Worm (Caenorhabditis elegans) whole organism, L1 larva: ENCODE measurements around the gene cpr-2.

Experiments
- C34B4.2 ChIP-seq: sonication (generic microtip); optimal IDR thresholded peaks from 2 replicates; lab custom pipeline; 2017; ENCODE audit warnings: mild to moderate bottlenecking, missing genetic modification characterization, missing compliant biosample characterization
- F16B12.6 ChIP-seq: fragments of 150-350 bp; optimal IDR thresholded peaks from 2 replicates; lab custom pipeline; 2014; ENCODE audit warnings: missing biosample characterization, missing genetic modification characterization
- aha-1 ChIP-seq: fragments of 150-350 bp; optimal IDR thresholded peaks from 2 replicates; lab custom pipeline; 2014; ENCODE audit warnings: missing biosample characterization, missing genetic modification characterization
- ceh-63 ChIP-seq: fragments of 200-800 bp; sonication (Bioruptor generic); optimal IDR thresholded peaks from 2 replicates; lab custom pipeline; 2018; ENCODE audit warnings: mild to moderate bottlenecking, missing genetic modification characterization, missing compliant biosample characterization
- ceh-8 ChIP-seq: fragments of 200-800 bp; sonication (Bioruptor generic); optimal IDR thresholded peaks from 2 replicates; lab custom pipeline; 2018; ENCODE audit warnings: mild to moderate bottlenecking, missing genetic modification characterization, moderate library complexity, missing compliant biosample characterization
- ceh-82 ChIP-seq, 3 experiments: fragments of 150-350 bp in 1 of 3; sonication (generic microtip) in 2 of 3; optimal IDR thresholded peaks; 2 replicates each; lab custom pipeline; 2014 to 2017; ENCODE audit warnings: missing biosample characterization in 3 of 3, missing genetic modification characterization in 3 of 3
- ceh-88 ChIP-seq: fragments of 200-800 bp; sonication (Bioruptor generic); IDR thresholded peaks from 2 replicates; pipeline ENCODE4 v1.3.6; 2022; ENCODE audit warnings: missing genetic modification characterization, missing compliant biosample characterization
- ceh-90 ChIP-seq: sonication (generic microtip); optimal IDR thresholded peaks from 2 replicates; lab custom pipeline; 2016; ENCODE audit warnings: missing genetic modification characterization, missing compliant biosample characterization
- dsc-1 ChIP-seq: sonication (generic microtip); optimal IDR thresholded peaks from 2 replicates; lab custom pipeline; 2016; ENCODE audit warnings: mild to moderate bottlenecking, missing genetic modification characterization, missing compliant biosample characterization
- efl-1 ChIP-seq, 4 experiments: fragments of 150-350 bp; optimal IDR thresholded peaks in 3 of 4; peaks in 1 of 4; 1 replicate in 1 of 4; 2 replicates in 3 of 4; lab custom pipeline; 2014; ENCODE audit warnings: missing biosample characterization in 2 of 4, missing genetic modification characterization in 2 of 4, missing genetic modification reagents in 2 of 4
- efl-3 ChIP-seq: fragments of 200-800 bp; sonication (Bioruptor generic); optimal IDR thresholded peaks from 2 replicates; lab custom pipeline; 2018; ENCODE audit warnings: mild to moderate bottlenecking, missing genetic modification characterization, missing compliant biosample characterization
- egl-13 ChIP-seq: sonication (generic microtip); optimal IDR thresholded peaks from 2 replicates; lab custom pipeline; 2016; ENCODE audit warnings: missing genotype, missing genetic modification reagents, missing genetic modification characterization, missing compliant biosample characterization
- egl-27 ChIP-seq, 2 experiments: fragments of 150-350 bp in 1 of 2; sonication (generic microtip); optimal IDR thresholded peaks; 3 replicates each; lab custom pipeline; 2017 to 2018; ENCODE audit warnings: missing biosample characterization in 2 of 2, missing genetic modification characterization in 2 of 2, missing genetic modification reagents in 2 of 2
- elt-2 ChIP-seq: sonication (generic microtip); optimal IDR thresholded peaks from 2 replicates; lab custom pipeline; 2016; ENCODE audit warnings: missing genetic modification characterization, mild to moderate bottlenecking, inconsistent platforms, missing compliant biosample characterization, missing genetic modification reagents
- elt-3 ChIP-seq, 6 experiments: fragments of 150-350 bp in 1 of 6; sonication (generic microtip); optimal IDR thresholded peaks; 2 replicates each; lab custom pipeline; 2017 to 2018; ENCODE audit warnings: missing biosample characterization in 6 of 6, missing genetic modification characterization in 6 of 6, inconsistent platforms in 1 of 6
- ets-5 ChIP-seq: fragments of 200-800 bp; sonication (Bioruptor generic); IDR thresholded peaks from 2 replicates; pipeline ENCODE4 v1.3.6; 2022; ENCODE audit warnings: missing genetic modification characterization, missing compliant biosample characterization
- fos-1 ChIP-seq: fragments of 150-350 bp; optimal IDR thresholded peaks from 2 replicates; lab custom pipeline; 2014; ENCODE audit warnings: missing biosample characterization, missing genetic modification characterization
- grh-1 ChIP-seq: fragments of 200-800 bp; sonication (Bioruptor generic); IDR thresholded peaks from 2 replicates; pipeline ENCODE4 v1.3.6; 2022; ENCODE audit warnings: missing genetic modification reagents, missing genetic modification characterization, missing compliant biosample characterization
- hlh-4 ChIP-seq: sonication (generic microtip); optimal IDR thresholded peaks from 2 replicates; lab custom pipeline; 2016; ENCODE audit warnings: mild to moderate bottlenecking, missing genetic modification characterization, missing compliant biosample characterization
- hpl-2 ChIP-seq: fragments of 150-350 bp; optimal IDR thresholded peaks from 2 replicates; lab custom pipeline; 2014; ENCODE audit warnings: missing biosample characterization, missing genetic modification reagents, missing genetic modification characterization
- isw-1 ChIP-seq: fragments of 200-800 bp; sonication (Bioruptor generic); IDR thresholded peaks from 2 replicates; pipeline ENCODE4 v1.3.6; 2022; ENCODE audit warnings: missing genetic modification characterization, missing compliant biosample characterization
- jun-1 ChIP-seq: fragments of 150-350 bp; optimal IDR thresholded peaks from 2 replicates; lab custom pipeline; 2014; ENCODE audit warnings: missing biosample characterization, missing genetic modification reagents, missing genetic modification characterization
- lin-13 ChIP-seq: fragments of 150-350 bp; optimal IDR thresholded peaks from 2 replicates; lab custom pipeline; 2014; ENCODE audit warnings: missing biosample characterization, missing genetic modification reagents, missing genetic modification characterization
- lin-35 ChIP-seq, 2 experiments: fragments of 150-350 bp; optimal IDR thresholded peaks; 2 replicates each; lab custom pipeline; 2014; ENCODE audit warnings: missing biosample characterization in 2 of 2, missing genetic modification characterization in 2 of 2, missing genetic modification reagents in 2 of 2
- lin-39 ChIP-seq: fragments of 150-350 bp; optimal IDR thresholded peaks from 2 replicates; lab custom pipeline; 2014; ENCODE audit warnings: missing biosample characterization, missing genetic modification reagents, missing genetic modification characterization
- mab-9 ChIP-seq: fragments of 200-800 bp; sonication (Bioruptor generic); IDR thresholded peaks from 2 replicates; pipeline ENCODE4 v1.3.6; 2022; ENCODE audit warnings: missing genetic modification reagents, missing genetic modification characterization, missing compliant biosample characterization
- mdl-1 ChIP-seq, 2 experiments: fragments of 150-350 bp; optimal IDR thresholded peaks; 2 replicates each; lab custom pipeline; 2014 to 2017; ENCODE audit warnings: missing biosample characterization in 2 of 2, missing genetic modification characterization in 2 of 2, inconsistent platforms in 1 of 2
- mep-1 ChIP-seq: fragments of 150-350 bp; optimal IDR thresholded peaks from 2 replicates; lab custom pipeline; 2014; ENCODE audit warnings: missing biosample characterization, missing genetic modification characterization
- nhr-12 ChIP-seq: sonication (generic microtip); optimal IDR thresholded peaks from 2 replicates; lab custom pipeline; 2017; ENCODE audit warnings: missing biosample characterization, missing genetic modification characterization
- nhr-19 ChIP-seq: fragments of 200-800 bp; sonication (Bioruptor generic); conservative IDR thresholded peaks from 2 replicates; pipeline ENCODE4 v1.3.6; 2022; ENCODE audit warnings: missing genetic modification characterization, missing compliant biosample characterization
- nhr-237 ChIP-seq: fragments of 150-350 bp; optimal IDR thresholded peaks from 2 replicates; lab custom pipeline; 2014; ENCODE audit warnings: missing biosample characterization, missing genetic modification characterization
- nhr-28 ChIP-seq: fragments of 150-350 bp; optimal IDR thresholded peaks from 2 replicates; lab custom pipeline; 2014; ENCODE audit warnings: missing biosample characterization, missing genetic modification characterization
- nhr-84 ChIP-seq: sonication (generic microtip); optimal IDR thresholded peaks from 2 replicates; lab custom pipeline; 2017; ENCODE audit warnings: missing biosample characterization, missing genetic modification characterization
- pqm-1 ChIP-seq: sonication (generic microtip); optimal IDR thresholded peaks from 3 replicates; lab custom pipeline; 2017; ENCODE audit warnings: missing biosample characterization, missing genetic modification characterization
- skn-1 ChIP-seq: fragments of 150-350 bp; optimal IDR thresholded peaks from 2 replicates; lab custom pipeline; 2014; ENCODE audit warnings: missing biosample characterization, missing genetic modification characterization
- snu-23 ChIP-seq: sonication (generic microtip); optimal IDR thresholded peaks from 2 replicates; lab custom pipeline; 2016; ENCODE audit warnings: missing genetic modification characterization, missing compliant biosample characterization
- sox-4 ChIP-seq: sonication (generic microtip); optimal IDR thresholded peaks from 2 replicates; lab custom pipeline; 2016; ENCODE audit warnings: missing genetic modification characterization, missing compliant biosample characterization
- sptf-1 ChIP-seq: fragments of 150-350 bp; optimal IDR thresholded peaks from 2 replicates; lab custom pipeline; 2014; ENCODE audit warnings: missing biosample characterization, missing genetic modification characterization
- tbx-2 ChIP-seq: sonication (generic microtip); optimal IDR thresholded peaks from 2 replicates; lab custom pipeline; 2016; ENCODE audit warnings: missing genetic modification characterization, missing compliant biosample characterization
- unc-130 ChIP-seq: fragments of 150-350 bp; optimal IDR thresholded peaks from 2 replicates; lab custom pipeline; 2017; ENCODE audit warnings: missing biosample characterization, missing genetic modification characterization, inconsistent platforms
- unc-62 ChIP-seq: fragments of 150-350 bp; optimal IDR thresholded peaks from 2 replicates; lab custom pipeline; 2014; ENCODE audit warnings: missing biosample characterization, missing genetic modification reagents, missing genetic modification characterization
- unc-86 ChIP-seq: sonication (generic microtip); optimal IDR thresholded peaks from 2 replicates; lab custom pipeline; 2016; ENCODE audit warnings: missing genetic modification characterization, missing compliant biosample characterization
- vab-15 ChIP-seq: sonication (generic microtip); optimal IDR thresholded peaks from 2 replicates; lab custom pipeline; 2017; ENCODE audit warnings: missing genotype, mild to moderate bottlenecking, missing genetic modification characterization, missing compliant biosample characterization
- ztf-11 ChIP-seq, 2 experiments: sonication (generic microtip); optimal IDR thresholded peaks; 2 replicates each; lab custom pipeline; 2016 to 2017; ENCODE audit warnings: missing genetic modification characterization in 2 of 2, missing biosample characterization in 1 of 2, missing compliant biosample characterization in 1 of 2
- ztf-4 ChIP-seq: fragments of 150-350 bp; optimal IDR thresholded peaks from 2 replicates; lab custom pipeline; 2014; ENCODE audit warnings: missing biosample characterization, missing genetic modification characterization

Gene cpr-2

DNA sequence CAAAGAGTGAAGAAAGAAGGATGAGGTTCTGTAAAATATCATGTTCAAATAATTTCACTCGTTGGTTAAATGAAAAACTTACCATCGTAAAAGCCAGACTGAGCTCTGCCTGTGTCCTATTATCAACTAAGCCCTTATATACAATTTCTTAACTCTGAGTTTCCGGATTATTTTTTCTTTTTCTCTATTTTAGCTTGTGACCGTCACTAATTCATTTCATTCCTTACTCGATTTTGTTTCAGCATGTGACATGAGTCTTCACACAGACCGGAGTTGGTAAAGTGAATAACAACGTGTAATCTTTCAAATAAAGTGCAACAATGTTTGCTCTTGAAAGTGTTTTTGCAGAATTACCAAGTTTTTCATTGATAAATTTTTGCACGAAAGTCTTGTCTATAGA lies at the start of gene cpr-2:
Gene cpr-2 (minus strand): TSS at position 101 of the 400 bp plus-strand sequence.
- TF ChIP-seq efl-3 (no peak), ceh-63 (no peak), mdl-1 (tag; optimal IDR thresholded peaks at IDR 0.05; lab: Kevin White, UChicago) (no peak), jun-1 (tag; lab: Kevin White, UChicago) (no peak), nhr-19 (GFP tag; lab: Robert Waterston, UW) (no peak), mab-9 (no peak), ceh-88 (GFP tag; lab: Robert Waterston, UW) (no peak), egl-27 (tag; optimal IDR thresholded peaks at IDR 0.05; lab: Kevin White, UChicago) (no peak), tbx-2 (tag; lab: Kevin White, UChicago) (no peak), aha-1 (no peak), elt-2 (tag; lab: Kevin White, UChicago) (no peak), sox-4 (tag; lab: Kevin White, UChicago) (no peak), C34B4.2 (tag; lab: Kevin White, UChicago) (no peak), unc-86 (tag; lab: Kevin White, UChicago) (no peak), isw-1 (GFP tag; lab: Robert Waterston, UW) (no peak), unc-62 (GFP tag; lab: Kevin White, UChicago) (no peak), grh-1 (GFP tag; lab: Robert Waterston, UW) (no peak), skn-1 (tag; lab: Kevin White, UChicago) (no peak), vab-15 (tag; lab: Kevin White, UChicago) (no peak), nhr-84 (tag; lab: Kevin White, UChicago) (no peak)

DNA sequence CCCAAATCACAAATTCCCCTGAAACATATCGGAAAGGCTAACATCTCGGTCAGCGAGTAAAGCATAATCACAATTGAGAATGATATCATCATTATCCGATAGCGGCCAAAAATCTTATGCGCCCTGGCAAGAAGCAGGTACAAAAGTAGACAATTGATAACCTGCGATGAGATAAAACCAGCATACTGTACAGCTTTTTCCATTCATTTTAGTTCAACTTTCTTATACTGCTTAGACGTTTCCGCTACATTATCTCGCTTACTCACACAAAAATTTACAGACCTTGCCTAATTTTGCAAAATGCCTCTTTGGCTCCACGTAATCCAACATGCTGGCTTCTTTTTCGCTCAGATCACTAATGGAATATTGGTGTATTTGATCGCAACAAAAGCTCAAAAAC lies 49.1 kb upstream of the cpr-2 start, which contains the start of gene str-150:
Gene str-150 (plus strand): TSS at position 301 of the 400 bp plus-strand sequence.
- TF ChIP-seq elt-2 (tag; lab: Kevin White, UChicago) (no peak), lin-13 (no peak), pqm-1 (tag; lab: Kevin White, UChicago) (no peak), dsc-1 (tag; lab: Kevin White, UChicago) (no peak), lin-35 (GFP tag; optimal IDR thresholded peaks at IDR 0.05; lab: Kevin White, UChicago) (no peak), ceh-8 (no peak), vab-15 (tag; lab: Kevin White, UChicago) (no peak), ceh-82 (tag; optimal IDR thresholded peaks at IDR 0.05; lab: Kevin White, UChicago) (no peak), lin-39 (tag; lab: Kevin White, UChicago) (no peak), unc-130 (tag; lab: Kevin White, UChicago) (no peak), nhr-237 (tag; lab: Kevin White, UChicago) (no peak), snu-23 (GFP tag; lab: Kevin White, UChicago) (no peak), ceh-90 (tag; lab: Kevin White, UChicago) (no peak), mep-1 (tag; lab: Kevin White, UChicago) (no peak), hpl-2 (GFP tag; lab: Kevin White, UChicago) (no peak), mab-9 (no peak), egl-13 (tag; lab: Kevin White, UChicago) (no peak), ceh-88 (GFP tag; lab: Robert Waterston, UW) (no peak)
- TF ChIP-seq, all 84 proteins: peak for 0

DNA sequence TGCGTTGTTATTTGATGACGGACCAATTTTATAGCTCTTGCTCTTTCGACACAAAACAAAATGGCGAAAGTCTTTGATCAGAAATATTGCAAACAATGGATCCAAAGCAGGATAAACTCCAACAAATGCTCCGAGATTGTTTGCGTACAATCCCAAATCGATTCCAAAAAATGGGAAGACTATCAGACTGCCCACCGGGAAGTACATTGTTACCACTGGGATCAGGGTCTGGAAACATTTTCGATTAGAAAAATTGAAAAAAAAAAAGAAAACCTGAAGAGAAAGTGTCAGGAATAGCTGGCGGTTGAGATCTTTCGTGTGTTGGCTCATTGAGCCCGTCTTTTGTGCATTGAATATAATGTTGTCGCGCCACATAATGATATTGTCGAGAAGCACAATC lies 47.2 kb upstream of the cpr-2 start:
- TF ChIP-seq hlh-4 (no peak), efl-1 (optimal IDR thresholded peaks at IDR 0.05; lab: Kevin White, UChicago) (no peak), efl-1 (GFP tag; optimal IDR thresholded peaks at IDR 0.05 in 1 of 2; lab: Kevin White, UChicago) (peak in 1 of 2 experiments; percentile 93)

DNA sequence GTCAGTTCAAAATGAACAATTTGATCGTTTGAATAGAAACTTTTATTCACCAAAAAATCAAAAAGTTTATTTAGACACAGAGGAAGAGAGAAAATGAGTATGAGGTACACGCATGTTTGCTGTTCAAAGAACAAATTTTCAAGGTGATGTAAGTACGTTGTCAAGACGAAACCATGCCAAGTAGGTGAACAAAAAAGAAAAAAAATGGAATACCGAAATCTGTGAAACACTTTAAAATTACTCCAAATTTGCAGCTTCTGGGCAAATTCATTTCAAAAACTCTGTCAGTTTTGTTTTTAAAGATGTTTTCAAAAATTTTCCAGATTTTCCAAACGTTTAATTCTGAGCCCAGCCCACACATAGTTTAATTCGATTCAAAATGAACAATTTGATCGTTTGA lies 46.5 kb upstream of the cpr-2 start, which contains the start of gene nhr-271:
Gene nhr-271 (minus strand): TSS at position 101 of the 400 bp plus-strand sequence.
- TF ChIP-seq elt-3 (tag; optimal IDR thresholded peaks at IDR 0.05; lab: Kevin White, UChicago) (no peak), sptf-1 (tag; lab: Kevin White, UChicago) (no peak), fos-1 (no peak), ztf-11 (tag; optimal IDR thresholded peaks at IDR 0.05; lab: Kevin White, UChicago) (no peak), mdl-1 (tag; optimal IDR thresholded peaks at IDR 0.05; lab: Kevin White, UChicago) (no peak), ets-5 (no peak), nhr-28 (tag; lab: Kevin White, UChicago) (no peak), nhr-12 (no peak), unc-130 (tag; lab: Kevin White, UChicago) (no peak), mab-9 (no peak), lin-39 (tag; lab: Kevin White, UChicago) (no peak), ztf-4 (tag; lab: Kevin White, UChicago) (no peak), vab-15 (tag; lab: Kevin White, UChicago) (no peak), F16B12.6 (no peak)
- TF ChIP-seq, all 84 proteins: peak for 0
